Worm (Caenorhabditis elegans) whole organism, midembryonic: ENCODE data around the gene F53F4.11.

Experiments
- ref-1 ChIP-seq: fragments of 200-800 bp; sonication (Bioruptor generic); conservative IDR thresholded peaks from 2 replicates; pipeline ENCODE4 v1.3.6; 2022; ENCODE audit warnings: missing genetic modification reagents, missing genetic modification characterization, missing compliant biosample characterization
- tab-1 ChIP-seq: fragments of 200-800 bp; sonication (Bioruptor generic); IDR thresholded peaks from 2 replicates; pipeline ENCODE4 v1.3.6; 2022; ENCODE audit warnings: missing genetic modification characterization, missing compliant biosample characterization

- TF ChIP-seq ref-1 (GFP tag; lab: Robert Waterston, UW) = no peak
- TF ChIP-seq tab-1 (GFP tag; lab: Robert Waterston, UW) = no peak
Observed at ce11 chrV:13606651-13607242, 17.6 kb downstream of the F53F4.11 start, which contains the start of gene fmo-4.
